Worm (Caenorhabditis elegans): Measurements from ENCODE around the gene E04F6.6.

Gene E04F6.6

DNA sequence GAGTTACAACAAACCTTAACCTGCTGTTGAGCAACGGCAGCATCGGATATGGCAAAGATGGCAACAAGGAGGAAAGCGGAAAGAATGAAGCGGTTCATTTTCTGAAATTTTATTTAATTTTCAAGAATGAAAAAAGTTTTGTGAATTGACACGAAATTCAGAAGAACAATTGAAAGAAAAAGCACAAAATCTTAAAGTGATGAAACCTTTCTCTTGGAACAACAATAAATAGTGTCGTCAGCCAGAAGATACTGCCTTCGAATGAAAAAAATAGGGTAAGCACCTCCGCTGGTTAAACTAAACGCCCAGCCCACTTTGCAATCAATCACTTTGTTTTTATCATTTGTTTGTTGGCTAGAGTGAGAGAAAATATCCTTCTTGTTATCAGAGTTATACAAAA is 12.7 kb upstream of the E04F6.6 start, which contains the start of gene E04F6.9:
Gene E04F6.9, minus strand, starts transcription at position 101 of the 400 bp plus-strand sequence.
- TF ChIP-seq unc-62 (GFP tag; optimal IDR thresholded peaks at IDR 0.05), result no peak
- TF ChIP-seq lin-32 (GFP tag; optimal IDR thresholded peaks at IDR 0.05), result no peak
- TF ChIP-seq lsy-2 (tag; optimal IDR thresholded peaks at IDR 0.05), result no peak
- TF ChIP-seq ceh-83 (GFP tag; optimal IDR thresholded peaks at IDR 0.05), result no peak
- TF ChIP-seq mls-2 (tag; optimal IDR thresholded peaks at IDR 0.05), result no peak
- TF ChIP-seq blmp-1 (tag; optimal IDR thresholded peaks at IDR 0.05), result no peak
- no peak for TF ChIP-seq elt-1 (tag; optimal IDR thresholded peaks at IDR 0.05; ENCODE audit: borderline replicate concordance, insufficient read depth)
- no peak for TF ChIP-seq sem-2 (GFP tag; optimal IDR thresholded peaks at IDR 0.05)
- no peak for TF ChIP-seq cnd-1 (tag; optimal IDR thresholded peaks at IDR 0.05)
- TF ChIP-seq mab-5 (tag; optimal IDR thresholded peaks at IDR 0.05), result no peak

DNA sequence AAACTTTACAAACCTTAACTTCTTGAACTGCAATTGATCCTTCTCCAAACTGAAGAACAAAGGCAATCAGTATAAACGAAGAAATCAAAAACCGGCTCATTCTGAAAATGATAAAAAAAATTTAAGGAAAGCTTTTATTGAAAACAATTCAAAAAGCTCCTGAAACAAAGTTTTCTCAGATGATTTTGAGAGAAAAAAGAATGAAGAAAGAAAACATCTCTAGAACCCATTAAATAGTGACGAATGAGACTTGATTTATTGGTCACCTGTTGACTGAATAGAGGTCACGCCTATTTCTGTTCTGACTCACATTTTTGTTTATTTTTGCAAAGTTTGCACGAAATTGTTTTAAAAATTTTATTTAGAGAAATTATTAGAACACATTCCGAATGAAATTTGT is 11.9 kb upstream of the E04F6.6 start, which contains the start of gene E04F6.8:
Gene E04F6.8, minus strand, starts transcription at position 101 of the 400 bp plus-strand sequence.
- TF ChIP-seq elt-3 (tag; optimal IDR thresholded peaks at IDR 0.05), result no peak
- no peak for TF ChIP-seq lsy-2 (tag; optimal IDR thresholded peaks at IDR 0.05)
- TF ChIP-seq ceh-83 (GFP tag; optimal IDR thresholded peaks at IDR 0.05), result no peak
- TF ChIP-seq sem-2 (GFP tag; optimal IDR thresholded peaks at IDR 0.05), result no peak
- TF ChIP-seq nhr-28 (tag; optimal IDR thresholded peaks at IDR 0.05), result no peak
- TF ChIP-seq hlh-1 (tag; optimal IDR thresholded peaks at IDR 0.05), result no peak
- no peak for TF ChIP-seq bed-3 (GFP tag; optimal IDR thresholded peaks at IDR 0.05)
- TF ChIP-seq ztf-11 (tag; optimal IDR thresholded peaks at IDR 0.05), result no peak
- no peak for TF ChIP-seq cnd-1 (tag; optimal IDR thresholded peaks at IDR 0.05)
- TF ChIP-seq ham-2 (GFP tag; optimal IDR thresholded peaks at IDR 0.05), result no peak
- no peak for TF ChIP-seq snpc-4 (tag; optimal IDR thresholded peaks at IDR 0.05)
- no peak for TF ChIP-seq nhr-76 (tag; optimal IDR thresholded peaks at IDR 0.05)
- no peak for TF ChIP-seq ceh-39 (tag; optimal IDR thresholded peaks at IDR 0.05)
- no peak for TF ChIP-seq lin-13 (tag; optimal IDR thresholded peaks at IDR 0.05)
- no peak for TF ChIP-seq mls-2 (tag; optimal IDR thresholded peaks at IDR 0.05)

- TF ChIP-seq sptf-1 (tag; optimal IDR thresholded peaks at IDR 0.05) (no peak), unc-39 (tag; optimal IDR thresholded peaks at IDR 0.05) (no peak), ces-1 (GFP tag; optimal IDR thresholded peaks at IDR 0.05) (no peak), blmp-1 (tag; optimal IDR thresholded peaks at IDR 0.05) (no peak), zip-8 (tag; optimal IDR thresholded peaks at IDR 0.05) (no peak), mep-1 (tag; optimal IDR thresholded peaks at IDR 0.05) (no peak), nhr-237 (tag; optimal IDR thresholded peaks at IDR 0.05) (no peak), lin-32 (GFP tag; optimal IDR thresholded peaks at IDR 0.05) (no peak), nhr-28 (tag; optimal IDR thresholded peaks at IDR 0.05) (no peak), tbx-8 (GFP tag; optimal IDR thresholded peaks at IDR 0.05) (no peak), hlh-1 (tag; optimal IDR thresholded peaks at IDR 0.05) (no peak), sem-2 (GFP tag; optimal IDR thresholded peaks at IDR 0.05) (no peak), cnd-1 (tag; optimal IDR thresholded peaks at IDR 0.05) (no peak)
These were observed 10.8 kb upstream of the E04F6.6 start, which contains the start of gene E04F6.15 for ce11 chrII:7210187-7210586. TSS of gene E04F6.15 (minus strand) at chrII:7210287.

- no peak for TF ChIP-seq nhr-237 (tag; optimal IDR thresholded peaks at IDR 0.05)
- no peak for TF ChIP-seq mls-2 (tag; optimal IDR thresholded peaks at IDR 0.05)
These were observed 8.8 kb upstream of the E04F6.6 start, which contains the start of gene dhs-7 for ce11 chrII:7208184-7208583. TSS of gene dhs-7 (minus strand) at chrII:7208460.

- TF ChIP-seq ceh-39 (tag; optimal IDR thresholded peaks at IDR 0.05) (no peak), mep-1 (tag; optimal IDR thresholded peaks at IDR 0.05) (no peak), unc-120 (tag; optimal IDR thresholded peaks at IDR 0.05; ENCODE audit: poor library complexity, severe bottlenecking) (no peak), nhr-28 (tag; optimal IDR thresholded peaks at IDR 0.05) (no peak), zip-8 (tag; optimal IDR thresholded peaks at IDR 0.05) (no peak), cnd-1 (tag; optimal IDR thresholded peaks at IDR 0.05) (no peak), drap-1 (GFP tag; optimal IDR thresholded peaks at IDR 0.05) (no peak), lin-13 (tag; optimal IDR thresholded peaks at IDR 0.05) (no peak), sptf-1 (tag; optimal IDR thresholded peaks at IDR 0.05) (no peak), mab-5 (tag; optimal IDR thresholded peaks at IDR 0.05) (no peak), elt-1 (tag; optimal IDR thresholded peaks at IDR 0.05; ENCODE audit: borderline replicate concordance, insufficient read depth) (no peak)
These were observed 8.3 kb upstream of the E04F6.6 start for ce11 chrII:7207649-7208048.

DNA sequence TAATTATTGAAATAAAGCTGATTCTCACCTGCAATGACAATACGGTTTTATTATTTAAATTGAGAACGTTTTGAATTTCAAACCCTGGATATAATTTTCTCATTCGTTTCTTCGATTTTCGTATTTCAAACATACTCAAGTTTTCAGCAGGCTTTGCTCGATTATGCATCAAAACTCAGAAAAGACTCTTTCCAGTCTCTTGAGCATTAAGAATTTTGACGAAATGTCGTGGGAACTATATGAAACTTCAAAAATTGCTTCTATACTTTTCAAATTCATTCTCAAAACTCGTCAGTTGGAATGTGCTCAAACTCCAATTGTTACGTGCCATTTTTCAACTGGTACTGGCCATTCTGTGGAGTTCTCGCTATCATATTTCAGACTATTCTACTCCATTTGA is 6.0 kb upstream of the E04F6.6 start, which contains the start of gene srd-59:
Gene srd-59, plus strand, starts transcription at position 301 of the 400 bp plus-strand sequence.
- TF ChIP-seq hlh-1 (tag; optimal IDR thresholded peaks at IDR 0.05) (no peak), unc-120 (tag; optimal IDR thresholded peaks at IDR 0.05; ENCODE audit: poor library complexity, severe bottlenecking) (no peak), lsy-2 (tag; optimal IDR thresholded peaks at IDR 0.05) (no peak), cnd-1 (tag; optimal IDR thresholded peaks at IDR 0.05) (no peak), nhr-2 (tag; optimal IDR thresholded peaks at IDR 0.05) (no peak), unc-39 (tag; optimal IDR thresholded peaks at IDR 0.05) (no peak), bed-3 (GFP tag; optimal IDR thresholded peaks at IDR 0.05) (no peak), ceh-83 (GFP tag; optimal IDR thresholded peaks at IDR 0.05) (no peak), elt-3 (tag; optimal IDR thresholded peaks at IDR 0.05) (no peak), nhr-12 (tag; optimal IDR thresholded peaks at IDR 0.05) (no peak), mep-1 (tag; optimal IDR thresholded peaks at IDR 0.05) (no peak), tbx-8 (GFP tag; optimal IDR thresholded peaks at IDR 0.05) (no peak), mab-5 (tag; optimal IDR thresholded peaks at IDR 0.05) (no peak)

All from whole organism, mixed stage, embryonic.